Fruit fly (Drosophila melanogaster) Kc167 (cell line): ENCODE results near the gene CG15728.
A peak's percentile ranks its signal among the peaks of the same experiment; 100 is the strongest.

Source experiments
- Myc ChIP-seq: fragments of >200 bp; optimal IDR thresholded peaks from 2 replicates; lab custom pipeline; 2017; ENCODE audit warnings: missing external identifiers
- Sin3A ChIP-seq: fragments of >200 bp; optimal IDR thresholded peaks from 2 replicates; lab custom pipeline; 2018; ENCODE audit warnings: missing external identifiers
- h ChIP-seq: fragments of >200 bp; optimal IDR thresholded peaks from 3 replicates; lab custom pipeline; 2018; ENCODE audit warnings: missing external identifiers
- insv ChIP-seq: fragments of >200 bp; optimal IDR thresholded peaks from 3 replicates; lab custom pipeline; 2018; ENCODE audit warnings: missing external identifiers
- psq ChIP-seq: fragments of >200 bp; optimal IDR thresholded peaks from 2 replicates; lab custom pipeline; 2017; ENCODE audit warnings: missing external identifiers
- ttk ChIP-seq: sonication (Bioruptor generic); optimal IDR thresholded peaks from 2 replicates; lab custom pipeline; 2017; ENCODE audit warnings: missing external identifiers

DNA sequence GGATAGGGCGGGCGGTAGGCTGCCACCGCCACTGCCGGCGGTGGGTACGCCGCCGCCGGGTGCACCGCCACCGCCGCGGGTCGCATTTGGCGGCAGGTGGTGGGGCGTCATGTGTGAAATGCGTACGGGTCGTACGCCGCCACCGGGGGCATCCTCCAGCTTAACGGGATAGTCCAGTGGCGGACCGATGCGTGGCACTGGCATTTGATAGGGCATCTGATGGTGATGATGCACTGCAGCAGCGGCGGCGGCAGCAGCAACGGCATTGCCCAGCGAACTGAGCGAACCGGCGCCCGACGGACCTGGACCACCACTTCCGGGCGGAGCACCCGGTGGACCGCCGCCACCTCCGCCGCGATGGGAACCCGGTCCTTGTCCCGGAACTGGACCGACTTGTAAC lies 42.2 kb upstream of the CG15728 start:
- TF ChIP-seq ttk (lab: Kevin White, UChicago) (peak; percentile 99), psq (lab: Kevin White, UChicago) (no peak), h (no peak), Myc (lab: Kevin White, UChicago) (no peak), Sin3A (no peak), insv (lab: Kevin White, UChicago) (no peak)
